Fruit fly (Drosophila melanogaster): Measurements from ENCODE around the gene holn1.

DNA sequence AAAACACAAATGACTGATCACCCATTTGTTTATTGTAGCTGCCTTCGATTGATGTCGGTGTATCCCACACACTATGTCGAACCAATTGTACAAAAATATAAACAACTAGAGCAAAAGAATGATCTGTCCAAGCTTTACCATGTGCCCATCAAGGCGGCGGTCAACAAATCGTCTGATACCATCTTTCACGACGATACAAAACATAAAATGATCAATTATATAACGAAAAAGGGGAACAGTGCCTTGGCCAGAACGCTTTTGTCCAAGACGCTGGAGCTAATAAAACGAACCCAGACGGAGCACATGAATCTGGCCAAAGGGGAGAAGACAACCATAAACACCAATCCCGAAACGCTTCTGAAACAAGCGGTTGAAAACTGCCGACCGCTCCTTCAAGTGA, 49.0 kb upstream of the holn1 start:
- TF ChIP-seq Sox14 (GFP tag; optimal IDR thresholded peaks at IDR 0.05) (no peak), CG7368 (GFP tag; optimal IDR thresholded peaks at IDR 0.05) (no peak), svp (GFP tag) (no peak)
